Fruit fly (Drosophila melanogaster): ENCODE measurements around the gene VAChT.

Gene VAChT

DNA sequence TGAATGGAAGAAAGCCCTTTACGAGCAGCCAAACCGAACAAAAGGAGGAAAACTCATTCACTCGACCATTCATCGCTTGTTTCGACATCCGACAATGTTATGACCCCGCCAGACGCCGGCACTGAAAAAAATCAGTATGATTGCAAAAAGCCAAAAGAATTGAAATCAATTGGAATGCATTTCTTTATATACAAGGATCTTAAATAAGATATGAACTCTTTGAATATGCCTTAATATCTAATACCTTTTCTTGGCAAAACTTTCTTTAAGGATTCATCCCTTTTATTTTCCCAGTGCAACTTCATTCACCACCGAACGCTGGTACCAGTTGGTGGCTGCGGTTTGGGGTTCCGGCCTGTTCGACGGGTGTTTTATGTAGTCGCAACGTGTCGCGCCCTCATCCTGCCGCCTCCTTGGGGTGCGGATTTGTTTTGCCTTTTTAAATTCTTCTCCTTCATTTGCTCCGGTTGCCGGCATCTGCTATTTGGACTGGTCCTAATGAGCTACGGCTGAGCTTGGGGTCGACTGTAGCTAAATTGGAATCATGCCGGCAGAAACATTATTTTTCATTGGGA lies 14.6 kb downstream of the VAChT start (continued):
- TF ChIP-seq insv (GFP tag; optimal IDR thresholded peaks at IDR 0.05) = peak in 1 of 2 experiments; percentile 53
- TF ChIP-seq CG15479 (GFP tag; optimal IDR thresholded peaks at IDR 0.05) = no peak
- TF ChIP-seq TFAM (GFP tag; optimal IDR thresholded peaks at IDR 0.05) = peak; percentile 26
- TF ChIP-seq Side (GFP tag; optimal IDR thresholded peaks at IDR 0.05) = peak; percentile 81
- 0 out of 3 replicates have a peak, but pooled peaks have one; percentile 37 for TF ChIP-seq CG6175 (GFP tag; IDR thresholded peaks at IDR 0.05)
- TF ChIP-seq CG8944 (GFP tag; optimal IDR thresholded peaks at IDR 0.05) = peak; percentile 69
- peak; percentile 74 for TF ChIP-seq Taf1 (GFP tag; IDR thresholded peaks at IDR 0.05)
- no peak for TF ChIP-seq Bgb (GFP tag; IDR thresholded peaks at IDR 0.05; ENCODE audit: partially characterized antibody)
- peak; percentile 59 for TF ChIP-seq CG8281 (tag; optimal IDR thresholded peaks at IDR 0.05)
- TF ChIP-seq ERR (GFP tag; optimal IDR thresholded peaks at IDR 0.05) = peak; percentile 74
- no peak for TF ChIP-seq nerfin-2 (GFP tag; IDR thresholded peaks at IDR 0.05; ENCODE audit: partially characterized antibody)
- peak; percentile 76 for TF ChIP-seq CG32772 (GFP tag; IDR thresholded peaks at IDR 0.05)
- peak; percentile 41; the same call in 1 of the 2 replicates for TF ChIP-seq Gsc (GFP tag; IDR thresholded peaks at IDR 0.05)
- TF ChIP-seq lov (optimal IDR thresholded peaks at IDR 0.05) = no peak
- 0 out of 3 replicates have a peak, but pooled peaks have one; percentile 12 for TF ChIP-seq lov (GFP tag; IDR thresholded peaks at IDR 0.05)
- peak; percentile 72 for TF ChIP-seq E2f1 (GFP tag; IDR thresholded peaks at IDR 0.05)
- TF ChIP-seq CG18619 (GFP tag; optimal IDR thresholded peaks at IDR 0.05) = peak; percentile 85
- TF ChIP-seq bsh (GFP tag; optimal IDR thresholded peaks at IDR 0.05) = peak in 1 of 2 experiments; percentile 89
- TF ChIP-seq cad (GFP tag; optimal IDR thresholded peaks at IDR 0.05) = no peak
- peak; percentile 78 for TF ChIP-seq CG4424 (GFP tag; optimal IDR thresholded peaks at IDR 0.05)
- peak; percentile 97 for TF ChIP-seq CG18599 (GFP tag; optimal IDR thresholded peaks at IDR 0.05)
- no peak for TF ChIP-seq CG10565 (GFP tag; optimal IDR thresholded peaks at IDR 0.05)
- no peak for TF ChIP-seq CG2129 (GFP tag; IDR thresholded peaks at IDR 0.05; ENCODE audit: partially characterized antibody)
- no peak for TF ChIP-seq unc-4 (GFP tag; IDR thresholded peaks at IDR 0.05; ENCODE audit: partially characterized antibody)
- peak; percentile 61 for TF ChIP-seq kni (GFP tag; optimal IDR thresholded peaks at IDR 0.05)
- peak; percentile 64 for TF ChIP-seq Nf-YB (GFP tag; optimal IDR thresholded peaks at IDR 0.05)
- peak; percentile 85 for TF ChIP-seq bcd (GFP tag; optimal IDR thresholded peaks at IDR 0.05)
- peak; percentile 86 for TF ChIP-seq nerfin-1 (tag; optimal IDR thresholded peaks at IDR 0.05)
- peak; percentile 74 for TF ChIP-seq wor (GFP tag; IDR thresholded peaks at IDR 0.05)
- peak; percentile 76 for TF ChIP-seq CG10267 (tag; optimal IDR thresholded peaks at IDR 0.05)
- peak; percentile 83 for TF ChIP-seq fd96Cb (tag; optimal IDR thresholded peaks at IDR 0.05)
- TF ChIP-seq D19A (tag; optimal IDR thresholded peaks at IDR 0.05) = peak; percentile 82
- TF ChIP-seq CG14667 (GFP tag; IDR thresholded peaks at IDR 0.05) = peak; percentile 66
- peak; percentile 81 for TF ChIP-seq CG17328 (GFP tag; IDR thresholded peaks at IDR 0.05)
- TF ChIP-seq cwo (GFP tag; optimal IDR thresholded peaks at IDR 0.05) = peak; percentile 89
- TF ChIP-seq amos (GFP tag; IDR thresholded peaks at IDR 0.05; ENCODE audit: partially characterized antibody) = no peak
- TF ChIP-seq CG11560 (tag; IDR thresholded peaks at IDR 0.05) = peak; percentile 71
- peak; percentile 89 for TF ChIP-seq seq (GFP tag; IDR thresholded peaks at IDR 0.05)
- TF ChIP-seq Poxn (GFP tag; IDR thresholded peaks at IDR 0.05) = no peak
- peak; percentile 52; the same call in 1 of the 2 replicates for TF ChIP-seq sens-2 (GFP tag; IDR thresholded peaks at IDR 0.05)
- no peak for TF ChIP-seq Stat92E (GFP tag; optimal IDR thresholded peaks at IDR 0.05)
- peak; percentile 37 for TF ChIP-seq Ets97D (GFP tag; optimal IDR thresholded peaks at IDR 0.05)
- TF ChIP-seq pnt (GFP tag; optimal IDR thresholded peaks at IDR 0.05) = peak; percentile 81
- TF ChIP-seq eyg (GFP tag; optimal IDR thresholded peaks at IDR 0.05) = peak; percentile 77
- TF ChIP-seq CG2199 (GFP tag; IDR thresholded peaks at IDR 0.05) = no peak
- no peak for TF ChIP-seq sc (optimal IDR thresholded peaks at IDR 0.05)
- TF ChIP-seq sc (GFP tag; optimal IDR thresholded peaks at IDR 0.05) = peak; percentile 58
- no peak for TF ChIP-seq hb (GFP tag; IDR thresholded peaks at IDR 0.05; ENCODE audit: partially characterized antibody)
- peak; percentile 58 for TF ChIP-seq CG18011 (GFP tag; optimal IDR thresholded peaks at IDR 0.05)

All from whole organism, embryonic.